Worm (Caenorhabditis elegans): Measurements from ENCODE around the gene kin-16.

ce11 chrII:9454304-9454703 lies 18.4 kb upstream of the kin-16 start, which contains the start of gene chil-19:
- TF ChIP-seq fkh-4 (tag; optimal IDR thresholded peaks at IDR 0.05; ENCODE audit: borderline replicate concordance) (no peak), F16B12.6 (tag; optimal IDR thresholded peaks at IDR 0.05) (no peak)
